Fruit fly (Drosophila melanogaster): ENCODE measurements around the gene Mur11Da.

The Mur11Da gene

dm6 chrX:12947670-12948069 lies 20.0 kb upstream of the Mur11Da start (continued):
- TF ChIP-seq lov (optimal IDR thresholded peaks at IDR 0.05) (no peak), lov (GFP tag; IDR thresholded peaks at IDR 0.05) (no peak), her (GFP tag; optimal IDR thresholded peaks at IDR 0.05) (no peak), luna (GFP tag; optimal IDR thresholded peaks at IDR 0.05) (no peak), hth (optimal IDR thresholded peaks at IDR 0.05) (no peak), CG12769 (tag; optimal IDR thresholded peaks at IDR 0.05) (no peak), CG17385 (GFP tag; optimal IDR thresholded peaks at IDR 0.05) (peak; percentile 46), maf-S (GFP tag; optimal IDR thresholded peaks at IDR 0.05) (no peak), Rx (GFP tag; IDR thresholded peaks at IDR 0.05) (no peak), CG17361 (GFP tag; IDR thresholded peaks at IDR 0.05) (no peak), Hr39 (optimal IDR thresholded peaks at IDR 0.05) (no peak), Antp (GFP tag; optimal IDR thresholded peaks at IDR 0.05) (no peak), Hsf (GFP tag; optimal IDR thresholded peaks at IDR 0.05) (no peak), slbo (GFP tag; IDR thresholded peaks at IDR 0.05) (no peak), Optix (GFP tag; IDR thresholded peaks at IDR 0.05) (no peak), sd (tag; optimal IDR thresholded peaks at IDR 0.05) (no peak), CG3065 (GFP tag; optimal IDR thresholded peaks at IDR 0.05) (no peak), CG2129 (GFP tag; IDR thresholded peaks at IDR 0.05; ENCODE audit: partially characterized antibody) (no peak), tup (GFP tag; optimal IDR thresholded peaks at IDR 0.05) (no peak), Ets97D (GFP tag; optimal IDR thresholded peaks at IDR 0.05) (peak; percentile 96), CG15601 (tag; optimal IDR thresholded peaks at IDR 0.05) (no peak), Dp (GFP tag; optimal IDR thresholded peaks at IDR 0.05) (no peak), unc-4 (GFP tag; IDR thresholded peaks at IDR 0.05; ENCODE audit: partially characterized antibody) (no peak), BtbVII (GFP tag; optimal IDR thresholded peaks at IDR 0.05) (no peak), CG4282 (GFP tag; optimal IDR thresholded peaks at IDR 0.05) (no peak), Nf-YB (GFP tag; optimal IDR thresholded peaks at IDR 0.05) (no peak), sens (GFP tag) (peak; percentile 50), CG3281 (GFP tag; optimal IDR thresholded peaks at IDR 0.05) (no peak), CG6654 (GFP tag; optimal IDR thresholded peaks at IDR 0.05) (no peak), danr (GFP tag; IDR thresholded peaks at IDR 0.05) (no peak), Atf3 (GFP tag; optimal IDR thresholded peaks at IDR 0.05) (no peak), CG10959 (GFP tag; IDR thresholded peaks at IDR 0.05) (no peak), NfI (GFP tag; optimal IDR thresholded peaks at IDR 0.05) (no peak), CG14710 (tag; optimal IDR thresholded peaks at IDR 0.05) (peak; percentile 31), CG7372 (GFP tag; IDR thresholded peaks at IDR 0.05) (no peak), org-1 (GFP tag; optimal IDR thresholded peaks at IDR 0.05) (no peak), Dref (GFP tag; IDR thresholded peaks at IDR 0.05) (no peak), CG6175 (GFP tag; IDR thresholded peaks at IDR 0.05) (no peak), CG12071 (GFP tag; optimal IDR thresholded peaks at IDR 0.05) (no peak), CG18599 (GFP tag; optimal IDR thresholded peaks at IDR 0.05) (peak; percentile 33), Lim3 (GFP tag; IDR thresholded peaks at IDR 0.05) (no peak), CG16813 (GFP tag; IDR thresholded peaks at IDR 0.05; ENCODE audit: partially characterized antibody) (no peak), CG11504 (tag; optimal IDR thresholded peaks at IDR 0.05) (peak; percentile 10), Tbp (GFP tag; optimal IDR thresholded peaks at IDR 0.05) (no peak), unpg (GFP tag; optimal IDR thresholded peaks at IDR 0.05) (no peak), ase (GFP tag; IDR thresholded peaks at IDR 0.05) (no peak), Sox100B (GFP tag; optimal IDR thresholded peaks at IDR 0.05) (peak; percentile 40), caup (GFP tag; optimal IDR thresholded peaks at IDR 0.05; ENCODE audit: severe bottlenecking) (peak; percentile 51), CG15073 (GFP tag; optimal IDR thresholded peaks at IDR 0.05) (no peak), CG30020 (tag; optimal IDR thresholded peaks at IDR 0.05) (no peak), fd102C (GFP tag; optimal IDR thresholded peaks at IDR 0.05) (peak; percentile 53), Vsx1 (GFP tag; optimal IDR thresholded peaks at IDR 0.05) (no peak), CG8388 (GFP tag; optimal IDR thresholded peaks at IDR 0.05) (peak; percentile 4)
